Worm (Caenorhabditis elegans) whole organism, L4 larva: ENCODE results near the gene srb-13.

Experiments used
- D1046.2 ChIP-seq: fragments of 200-800 bp; sonication (Bioruptor generic); IDR thresholded peaks from 2 replicates; pipeline ENCODE4 v1.3.6; 2022; ENCODE audit warnings: missing genetic modification characterization, missing compliant biosample characterization
- T20F7.1 ChIP-seq: fragments of 200-800 bp; sonication (Bioruptor generic); optimal IDR thresholded peaks from 2 replicates; lab custom pipeline; 2018; ENCODE audit warnings: mild to moderate bottlenecking, missing genetic modification characterization, missing compliant biosample characterization
- aha-1 ChIP-seq: fragments of 150-350 bp; peaks from one replicate; lab custom pipeline; 2014; ENCODE audit warnings: missing biosample characterization, missing genetic modification characterization
- attf-4 ChIP-seq: sonication (generic microtip); optimal IDR thresholded peaks from 3 replicates; lab custom pipeline; 2017; ENCODE audit warnings: missing biosample characterization, missing genetic modification characterization
- ceh-20 ChIP-seq: fragments of 200-800 bp; sonication (Bioruptor generic); IDR thresholded peaks from 2 replicates; pipeline ENCODE4 v1.3.6; 2022; ENCODE audit warnings: missing genetic modification reagents, missing genetic modification characterization, missing compliant biosample characterization
- ceh-28 ChIP-seq: fragments of 150-350 bp; optimal IDR thresholded peaks from 2 replicates; lab custom pipeline; 2014; ENCODE audit warnings: missing biosample characterization, missing genetic modification reagents, missing genetic modification characterization
- ceh-82 ChIP-seq: sonication (generic microtip); optimal IDR thresholded peaks from 2 replicates; lab custom pipeline; 2017; ENCODE audit warnings: missing biosample characterization, missing genetic modification characterization
- cey-2 ChIP-seq: sonication (generic microtip); optimal IDR thresholded peaks from 3 replicates; lab custom pipeline; 2017; ENCODE audit warnings: missing genetic modification characterization, mild to moderate bottlenecking, missing compliant biosample characterization, antibody characterized with exemption, borderline replicate concordance; ENCODE audit not compliant: insufficient read depth
- ctbp-1 ChIP-seq: fragments of 200-800 bp; sonication (Bioruptor generic); IDR thresholded peaks from 2 replicates; pipeline ENCODE4 v1.3.6; 2022; ENCODE audit warnings: missing genetic modification reagents, missing genetic modification characterization, missing compliant biosample characterization
- daf-16 ChIP-seq, 3 experiments: sonication (generic microtip); optimal IDR thresholded peaks; 2 replicates each; lab custom pipeline; 2016 to 2017; ENCODE audit warnings: missing genetic modification characterization in 3 of 3, missing genetic modification reagents in 3 of 3, mild to moderate bottlenecking in 2 of 3, missing compliant biosample characterization in 2 of 3, missing biosample characterization in 1 of 3, moderate library complexity in 1 of 3
- dmd-6 ChIP-seq: fragments of 200-800 bp; sonication (Bioruptor generic); IDR thresholded peaks from 2 replicates; pipeline ENCODE4 v1.3.6; 2022; ENCODE audit warnings: missing genetic modification reagents, missing genetic modification characterization, missing compliant biosample characterization
- dmd-9 ChIP-seq: fragments of 200-800 bp; sonication (Bioruptor generic); IDR thresholded peaks from 2 replicates; pipeline ENCODE4 v1.3.6; 2022; ENCODE audit warnings: missing genetic modification reagents, missing genetic modification characterization, missing compliant biosample characterization
- dpl-1 ChIP-seq: fragments of 150-350 bp; optimal IDR thresholded peaks from 2 replicates; lab custom pipeline; 2014; ENCODE audit warnings: missing biosample characterization, missing genetic modification reagents, missing genetic modification characterization
- dve-1 ChIP-seq: sonication (generic microtip); optimal IDR thresholded peaks from 2 replicates; lab custom pipeline; 2017; ENCODE audit warnings: antibody characterized with exemption, mild to moderate bottlenecking, missing genetic modification characterization, missing compliant biosample characterization; ENCODE audit not compliant: insufficient read depth
- egl-43 ChIP-seq: fragments of 200-800 bp; sonication (Bioruptor generic); IDR thresholded peaks from 2 replicates; pipeline ENCODE4 v1.3.6; 2022; ENCODE audit warnings: missing genetic modification reagents, missing genetic modification characterization, missing compliant biosample characterization
- fkh-10 ChIP-seq: fragments of 150-350 bp; optimal IDR thresholded peaks from 2 replicates; lab custom pipeline; 2014; ENCODE audit warnings: missing biosample characterization, missing genetic modification reagents, missing genetic modification characterization
- lin-1 ChIP-seq: fragments of 200-800 bp; sonication (Bioruptor generic); IDR thresholded peaks from 2 replicates; pipeline ENCODE4 v1.3.6; 2022; ENCODE audit warnings: missing genetic modification reagents, missing genetic modification characterization, missing compliant biosample characterization
- lin-15B ChIP-seq: fragments of 150-350 bp; sonication (generic microtip); optimal IDR thresholded peaks from 3 replicates; lab custom pipeline; 2014; ENCODE audit warnings: missing biosample characterization, missing genetic modification characterization
- lin-29 ChIP-seq: fragments of 200-800 bp; sonication (Bioruptor generic); IDR thresholded peaks from 2 replicates; pipeline ENCODE4 v1.3.6; 2022; ENCODE audit warnings: missing genetic modification reagents, missing genetic modification characterization, missing compliant biosample characterization
- mdt-29 ChIP-seq: fragments of 200-800 bp; sonication (Bioruptor generic); IDR thresholded peaks from 2 replicates; pipeline ENCODE4 v1.3.6; 2022; ENCODE audit warnings: missing genetic modification reagents, missing genetic modification characterization, missing compliant biosample characterization
- mep-1 ChIP-seq: fragments of 150-350 bp; sonication (generic microtip); optimal IDR thresholded peaks from 3 replicates; lab custom pipeline; 2014; ENCODE audit warnings: missing biosample characterization, missing genetic modification characterization
- mxl-3 ChIP-seq: fragments of 200-800 bp; sonication (Bioruptor generic); optimal IDR thresholded peaks from 2 replicates; lab custom pipeline; 2018; ENCODE audit warnings: mild to moderate bottlenecking, missing genetic modification characterization, missing compliant biosample characterization
- nhr-102 ChIP-seq: sonication (generic microtip); optimal IDR thresholded peaks from 2 replicates; lab custom pipeline; 2016; ENCODE audit warnings: mild to moderate bottlenecking, missing genetic modification characterization, moderate library complexity, missing compliant biosample characterization
- nhr-111 ChIP-seq: fragments of 200-800 bp; sonication (Bioruptor generic); optimal IDR thresholded peaks from 2 replicates; lab custom pipeline; 2018; ENCODE audit warnings: mild to moderate bottlenecking, missing genetic modification characterization, missing compliant biosample characterization
- nhr-41 ChIP-seq: fragments of 200-800 bp; sonication (Bioruptor generic); IDR thresholded peaks from 2 replicates; pipeline ENCODE4 v1.3.6; 2022; ENCODE audit warnings: missing genetic modification reagents, missing genetic modification characterization, missing compliant biosample characterization
- nhr-42 ChIP-seq: fragments of 200-800 bp; sonication (Bioruptor generic); IDR thresholded peaks from 2 replicates; pipeline ENCODE4 v1.3.6; 2022; ENCODE audit warnings: missing genetic modification characterization, missing compliant biosample characterization
- nhr-48 ChIP-seq: sonication (generic microtip); optimal IDR thresholded peaks from 2 replicates; lab custom pipeline; 2016; ENCODE audit warnings: mild to moderate bottlenecking, missing genetic modification characterization, missing compliant biosample characterization
- pqm-1 ChIP-seq: sonication (generic microtip); optimal IDR thresholded peaks from 2 replicates; lab custom pipeline; 2017; ENCODE audit warnings: missing biosample characterization, missing genetic modification characterization
- snpc-1.2 ChIP-seq: fragments of 200-800 bp; sonication (Bioruptor generic); IDR thresholded peaks from 2 replicates; pipeline ENCODE4 v1.3.6; 2022; ENCODE audit warnings: missing genetic modification reagents, missing genetic modification characterization, missing compliant biosample characterization
- unc-62 ChIP-seq, 3 experiments: fragments of 150-350 bp in 1 of 3; sonication (generic microtip); optimal IDR thresholded peaks in 2 of 3; peaks in 1 of 3; 1 replicate in 1 of 3; 2 replicates in 2 of 3; lab custom pipeline; 2014 to 2017; ENCODE audit warnings: missing biosample characterization in 3 of 3, missing genetic modification characterization in 3 of 3, missing genetic modification reagents in 3 of 3, missing genotype in 1 of 3
- vab-7 ChIP-seq: fragments of 200-800 bp; sonication (Bioruptor generic); IDR thresholded peaks from 2 replicates; pipeline ENCODE4 v1.3.6; 2022; ENCODE audit warnings: missing genetic modification reagents, missing genetic modification characterization, missing compliant biosample characterization
- ztf-7 ChIP-seq: fragments of 150-350 bp; optimal IDR thresholded peaks from 2 replicates; lab custom pipeline; 2014; ENCODE audit warnings: missing biosample characterization, missing genetic modification characterization

Gene srb-13

ce11 chrII:5141945-5142514, 15.4 kb downstream of the srb-13 start, which contains the start of gene nas-29 (continued):
- no peak for TF ChIP-seq T20F7.1 (GFP tag; lab: Kevin White, UChicago)
- TF ChIP-seq nhr-41 (GFP tag; lab: Robert Waterston, UW) = no peak
- no peak for TF ChIP-seq ctbp-1 (GFP tag; lab: Robert Waterston, UW)
- no peak for TF ChIP-seq ztf-7
- 0 out of 2 replicates have a peak, but pooled peaks have one; percentile 28 for TF ChIP-seq lin-1 (GFP tag; lab: Robert Waterston, UW)
- peak; percentile 93 for TF ChIP-seq mxl-3
- no peak for TF ChIP-seq lin-29 (GFP tag; lab: Robert Waterston, UW)
- TF ChIP-seq dmd-6 = peak; percentile 64; the same call in 1 of the 2 replicates
- no peak for TF ChIP-seq lin-15B (tag; lab: Kevin White, UChicago)
- peak; percentile 86 for TF ChIP-seq dve-1 (tag; lab: Kevin White, UChicago)
- TF ChIP-seq mdt-29 = no peak
- no peak for TF ChIP-seq ceh-82 (tag; lab: Kevin White, UChicago)
- TF ChIP-seq dpl-1 (GFP tag; lab: Kevin White, UChicago) = no peak
- TF ChIP-seq nhr-48 (tag; lab: Kevin White, UChicago) = peak; percentile 42
- no peak for TF ChIP-seq ceh-28 (tag; lab: Kevin White, UChicago)
- TF ChIP-seq aha-1 (tag; lab: Kevin White, UChicago) = peak; percentile 95

- TF ChIP-seq aha-1 (tag; lab: Kevin White, UChicago) (peak; percentile 59), nhr-102 (tag; lab: Kevin White, UChicago) (no peak)
These were observed 21.1 kb downstream of the srb-13 start, which contains the start of gene F58A6.2 for ce11 chrII:5136296-5136767. TSS of gene F58A6.2 (plus strand) at chrII:5136717.

ce11 chrII:5131800-5132199, 25.6 kb downstream of the srb-13 start:
- TF ChIP-seq attf-4 (tag; lab: Kevin White, UChicago) = no peak
- TF ChIP-seq unc-62 (GFP tag; optimal IDR thresholded peaks at IDR 0.05 in 1 of 2; lab: Kevin White, UChicago) = peak in 1 of 2 experiments; percentile 90
- no peak for TF ChIP-seq unc-62 (tag; optimal IDR thresholded peaks at IDR 0.05; lab: Kevin White, UChicago)

ce11 chrII:5130081-5130480, 27.3 kb downstream of the srb-13 start, which contains the start of gene lgc-56:
TSS of gene lgc-56 (plus strand) at chrII:5130381.
- no peak for TF ChIP-seq dmd-9 (GFP tag; lab: Robert Waterston, UW)
- no peak for TF ChIP-seq mep-1 (tag; lab: Kevin White, UChicago)
- TF ChIP-seq daf-16 (GFP tag; optimal IDR thresholded peaks at IDR 0.05; lab: Kevin White, UChicago) = no peak
- TF ChIP-seq daf-16 (tag; optimal IDR thresholded peaks at IDR 0.05; lab: Kevin White, UChicago) = no peak
- TF ChIP-seq fkh-10 = no peak
- no peak for TF ChIP-seq lin-1 (GFP tag; lab: Robert Waterston, UW)
- TF ChIP-seq nhr-42 (GFP tag; lab: Robert Waterston, UW) = no peak
- no peak for TF ChIP-seq snpc-1.2 (GFP tag; lab: Robert Waterston, UW)
- TF ChIP-seq T20F7.1 (GFP tag; lab: Kevin White, UChicago) = no peak
- peak in 1 of 2 experiments; percentile 22 for TF ChIP-seq unc-62 (GFP tag; optimal IDR thresholded peaks at IDR 0.05 in 1 of 2; lab: Kevin White, UChicago)
- TF ChIP-seq unc-62 (tag; optimal IDR thresholded peaks at IDR 0.05; lab: Kevin White, UChicago) = no peak

- no peak for TF ChIP-seq pqm-1
- no peak for TF ChIP-seq vab-7 (GFP tag; lab: Robert Waterston, UW)
- TF ChIP-seq ceh-20 (GFP tag; lab: Robert Waterston, UW) = peak; percentile 90; the same call in 1 of the 2 replicates
These were observed 36.8 kb downstream of the srb-13 start for ce11 chrII:5120612-5121011.

ce11 chrII:5115733-5116132, 41.7 kb downstream of the srb-13 start, which contains the start of gene srsy-1:
TSS of gene srsy-1 (plus strand) at chrII:5116033.
- TF ChIP-seq egl-43 (GFP tag; lab: Robert Waterston, UW) (no peak), cey-2 (tag; lab: Kevin White, UChicago) (no peak), attf-4 (tag; lab: Kevin White, UChicago) (no peak), nhr-111 (GFP tag; lab: Kevin White, UChicago) (no peak), D1046.2 (GFP tag; lab: Robert Waterston, UW) (no peak), mep-1 (tag; lab: Kevin White, UChicago) (no peak)
- TF ChIP-seq, all 104 proteins: peak for 0
